Fruit fly (Drosophila melanogaster): ENCODE data around the gene CG43390.

Gene CG43390

DNA sequence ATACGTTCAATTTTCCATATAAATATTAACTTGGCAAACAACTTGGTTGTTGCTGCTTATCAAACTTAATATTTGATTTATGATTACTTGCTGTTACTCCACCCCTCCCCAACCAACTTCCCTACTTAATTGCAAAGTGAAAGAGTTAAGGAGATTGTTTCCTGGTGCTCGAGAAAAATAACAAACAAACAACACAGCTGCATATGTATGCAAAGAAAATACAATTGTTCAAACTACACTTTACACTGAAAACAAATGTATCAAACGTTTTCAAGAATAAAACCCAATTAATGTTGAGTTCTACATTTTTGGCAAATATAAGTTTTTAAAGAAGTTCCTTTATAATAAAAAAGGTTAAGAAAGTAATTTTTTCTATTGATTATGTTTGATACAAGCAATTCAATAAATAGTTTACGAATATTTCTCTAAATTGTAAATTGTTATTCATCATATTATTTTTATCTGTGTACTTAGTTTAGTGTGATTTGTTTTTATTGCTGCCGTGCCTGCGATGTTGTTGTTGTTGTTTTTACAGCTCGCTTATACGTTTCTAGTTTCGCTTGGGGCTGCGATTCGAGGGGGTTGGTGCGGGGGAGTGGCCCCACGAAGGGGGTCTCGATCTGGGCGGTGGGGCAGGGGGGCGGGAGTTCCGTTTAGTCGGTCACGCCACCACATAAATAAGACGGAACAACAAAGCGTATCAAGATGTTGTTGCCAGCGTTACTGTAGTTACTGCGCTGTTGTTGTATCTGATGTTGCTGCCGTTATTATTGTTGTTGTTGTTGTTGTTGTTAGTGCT, 23.9 kb downstream of the CG43390 start (continued):
- TF ChIP-seq Deaf1 (tag; optimal IDR thresholded peaks at IDR 0.05) (peak; percentile 66), trh (GFP tag; optimal IDR thresholded peaks at IDR 0.05) (peak; percentile 46), NFAT (GFP tag; IDR thresholded peaks at IDR 0.05) (no peak), CoRest (tag; optimal IDR thresholded peaks at IDR 0.05) (peak; percentile 87), Sox102F (GFP tag; optimal IDR thresholded peaks at IDR 0.05) (peak; percentile 91), CG4707 (GFP tag; optimal IDR thresholded peaks at IDR 0.05) (peak; percentile 30), inv (GFP tag; IDR thresholded peaks at IDR 0.05; ENCODE audit: partially characterized antibody) (no peak), Atf-2 (GFP tag; optimal IDR thresholded peaks at IDR 0.05) (peak; percentile 24), Lim3 (GFP tag; IDR thresholded peaks at IDR 0.05) (no peak; the same call in 1 of the 2 replicates), nom (GFP tag; optimal IDR thresholded peaks at IDR 0.05) (peak; percentile 58), CG14710 (tag; optimal IDR thresholded peaks at IDR 0.05) (peak; percentile 86), luna (GFP tag; optimal IDR thresholded peaks at IDR 0.05) (no peak), seq (GFP tag; IDR thresholded peaks at IDR 0.05) (no peak), CG9609 (GFP tag; optimal IDR thresholded peaks at IDR 0.05) (no peak), Fer3 (tag; optimal IDR thresholded peaks at IDR 0.05) (peak; percentile 80), h (optimal IDR thresholded peaks at IDR 0.05) (no peak), B-H2 (GFP tag; optimal IDR thresholded peaks at IDR 0.05) (peak; percentile 27), CG17385 (GFP tag; optimal IDR thresholded peaks at IDR 0.05) (peak; percentile 69), kay (GFP tag; optimal IDR thresholded peaks at IDR 0.05) (peak; percentile 12), Hr39 (optimal IDR thresholded peaks at IDR 0.05) (no peak), slp2 (GFP tag; optimal IDR thresholded peaks at IDR 0.05) (peak; percentile 25), ssp (GFP tag; IDR thresholded peaks at IDR 0.05) (peak; percentile 53; the same call in 1 of the 2 replicates), cato (GFP tag; optimal IDR thresholded peaks at IDR 0.05; ENCODE audit: borderline replicate concordance) (peak; percentile 33), CG3163 (GFP tag; optimal IDR thresholded peaks at IDR 0.05) (no peak), Hsf (GFP tag; optimal IDR thresholded peaks at IDR 0.05) (peak; percentile 57), Max (GFP tag; optimal IDR thresholded peaks at IDR 0.05) (peak; percentile 28), usp (GFP tag; optimal IDR thresholded peaks at IDR 0.05) (no peak), da (GFP tag; optimal IDR thresholded peaks at IDR 0.05) (peak; percentile 31), Opbp (GFP tag; IDR thresholded peaks at IDR 0.05; ENCODE audit: partially characterized antibody) (0 out of 3 replicates have a peak, but pooled peaks have one; percentile 24), CG8765 (GFP tag; IDR thresholded peaks at IDR 0.05) (no peak), Nf-YC (tag; optimal IDR thresholded peaks at IDR 0.05) (peak; percentile 50), D (optimal IDR thresholded peaks at IDR 0.05) (no peak), D (GFP tag; optimal IDR thresholded peaks at IDR 0.05) (peak; percentile 71), CG12155 (GFP tag; optimal IDR thresholded peaks at IDR 0.05) (peak; percentile 53), CG15696 (tag; optimal IDR thresholded peaks at IDR 0.05) (peak; percentile 65), ap (GFP tag; IDR thresholded peaks at IDR 0.05) (peak; percentile 15; the same call in 1 of the 2 replicates), Fer2 (tag; optimal IDR thresholded peaks at IDR 0.05) (peak; percentile 50), cwo (GFP tag; optimal IDR thresholded peaks at IDR 0.05) (peak; percentile 49), CG12659 (GFP tag; optimal IDR thresholded peaks at IDR 0.05) (peak; percentile 71), CG9727 (GFP tag; optimal IDR thresholded peaks at IDR 0.05) (peak; percentile 84), CG3995 (GFP tag; optimal IDR thresholded peaks at IDR 0.05) (no peak), stwl (tag; optimal IDR thresholded peaks at IDR 0.05) (no peak), Chrac-16 (GFP tag; optimal IDR thresholded peaks at IDR 0.05) (peak; percentile 39), Sry-β (GFP tag; optimal IDR thresholded peaks at IDR 0.05) (peak; percentile 11), CG14965 (GFP tag; optimal IDR thresholded peaks at IDR 0.05; ENCODE audit: borderline replicate concordance) (no peak), CG13894 (tag; optimal IDR thresholded peaks at IDR 0.05) (peak; percentile 59), CG4404 (GFP tag; IDR thresholded peaks at IDR 0.05) (no peak), klu (GFP tag; IDR thresholded peaks at IDR 0.05) (peak; percentile 36; the same call in 1 of the 2 replicates), CG10565 (GFP tag; optimal IDR thresholded peaks at IDR 0.05) (no peak), CG17912 (GFP tag; optimal IDR thresholded peaks at IDR 0.05) (no peak)
